Worm (Caenorhabditis elegans): ENCODE data around the gene Y54G2A.28.

The Y54G2A.28 gene

DNA sequence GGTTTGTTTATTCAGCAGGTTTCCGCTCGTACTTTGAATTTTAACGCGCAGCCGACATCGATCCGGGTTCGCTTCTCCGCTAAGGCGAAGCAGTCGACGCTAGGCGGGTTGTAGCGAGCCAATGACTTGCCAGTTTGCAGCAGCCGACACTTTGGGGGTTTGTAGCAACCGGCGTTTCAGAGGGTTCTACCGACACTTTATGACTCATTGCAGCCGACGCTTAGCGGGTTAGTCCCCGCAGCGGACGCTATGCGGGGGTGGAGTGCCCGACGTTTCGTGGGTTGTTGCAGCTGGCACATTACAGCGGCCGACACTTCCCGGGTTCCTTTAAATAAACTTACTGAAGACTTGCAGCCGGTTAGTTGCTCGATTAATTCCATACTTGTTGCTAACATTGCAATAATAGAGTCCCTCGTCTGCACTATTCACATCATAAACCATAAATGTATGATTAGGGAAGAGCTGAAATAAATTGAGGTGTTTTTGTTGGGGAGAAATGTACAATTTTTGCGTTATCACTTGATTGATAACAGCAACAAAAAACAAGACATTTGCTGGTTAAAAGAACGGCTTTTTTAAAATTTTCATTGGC lies 42.7 kb downstream of the Y54G2A.28 start, which contains the start of gene Y54G2A.57:
Gene Y54G2A.57, plus strand, starts transcription at position 542 of the 592 bp plus-strand sequence.
- TF ChIP-seq dox-1 (GFP tag; IDR thresholded peaks at IDR 0.05) (no peak), ztf-25 (GFP tag; IDR thresholded peaks at IDR 0.05) (no peak), cebp-2 (GFP tag; IDR thresholded peaks at IDR 0.05) (no peak), mcd-1 (GFP tag; IDR thresholded peaks at IDR 0.05) (no peak), B0019.2 (GFP tag; conservative IDR thresholded peaks at IDR 0.05) (no peak), snpc-4 (GFP tag; optimal IDR thresholded peaks at IDR 0.05) (no peak), snpc-4 (tag; optimal IDR thresholded peaks at IDR 0.05) (peak in 2 of 4 experiments; percentile 10 to 48), egrh-3 (GFP tag; IDR thresholded peaks at IDR 0.05) (no peak), zfh-2 (GFP tag; conservative IDR thresholded peaks at IDR 0.05) (peak; percentile 55), rpc-1 (optimal IDR thresholded peaks at IDR 0.05) (no peak), rpc-1 (tag; optimal IDR thresholded peaks at IDR 0.05) (no peak), gei-17 (GFP tag; optimal IDR thresholded peaks at IDR 0.05) (no peak)

DNA sequence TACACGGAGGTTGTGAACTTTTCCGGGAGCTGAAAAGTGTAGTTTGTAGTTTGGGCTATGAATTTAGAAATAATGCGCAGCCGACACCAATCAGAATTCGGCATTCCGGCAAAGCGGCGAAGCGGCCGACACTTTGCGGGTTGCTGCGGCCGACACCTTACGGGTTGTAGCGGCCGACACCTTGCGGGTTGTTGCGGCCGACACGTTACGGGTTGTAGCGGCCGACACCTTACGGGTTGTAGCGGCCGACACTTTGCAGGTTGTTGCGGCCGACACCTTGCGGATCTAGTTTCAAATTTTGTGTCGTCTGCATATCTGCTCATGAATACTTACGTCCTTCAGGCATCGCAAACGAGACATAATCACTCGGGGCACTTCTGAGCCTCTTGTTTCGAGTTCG lies 45.3 kb downstream of the Y54G2A.28 start:
- peak; percentile 73; the same call in 1 of the 2 replicates for TF ChIP-seq zfh-2 (GFP tag; conservative IDR thresholded peaks at IDR 0.05)
- no peak for TF ChIP-seq nhr-90 (tag; optimal IDR thresholded peaks at IDR 0.05)
- TF ChIP-seq hsf-1 (GFP tag; IDR thresholded peaks at IDR 0.05): no peak
- 0 out of 2 replicates have a peak, but pooled peaks have one; percentile 60 for TF ChIP-seq ztf-28 (GFP tag; IDR thresholded peaks at IDR 0.05)
- no peak for TF ChIP-seq egl-18 (GFP tag; IDR thresholded peaks at IDR 0.05)
- TF ChIP-seq akir-1 (GFP tag; optimal IDR thresholded peaks at IDR 0.05): no peak
- no peak for TF ChIP-seq B0019.2 (GFP tag; conservative IDR thresholded peaks at IDR 0.05)
- no peak for TF ChIP-seq cebp-1 (GFP tag; IDR thresholded peaks at IDR 0.05)
- no peak for TF ChIP-seq cebp-1 (tag; optimal IDR thresholded peaks at IDR 0.05)
- TF ChIP-seq ztf-26 (tag; optimal IDR thresholded peaks at IDR 0.05): no peak
- TF ChIP-seq lin-40 (tag; optimal IDR thresholded peaks at IDR 0.05): no peak
- no peak for TF ChIP-seq dpl-1 (GFP tag; optimal IDR thresholded peaks at IDR 0.05)
- no peak for TF ChIP-seq F57C9.4 (tag; optimal IDR thresholded peaks at IDR 0.05)
- no peak for TF ChIP-seq snpc-4 (GFP tag; optimal IDR thresholded peaks at IDR 0.05)
- TF ChIP-seq snpc-4 (tag; optimal IDR thresholded peaks at IDR 0.05): peak in 2 of 4 experiments; percentile 13 to 69
- no peak for TF ChIP-seq Y95B8A.8 (GFP tag; IDR thresholded peaks at IDR 0.05)
- TF ChIP-seq D2030.7 (GFP tag; IDR thresholded peaks at IDR 0.05): no peak
- no peak for TF ChIP-seq F33H1.4 (GFP tag; IDR thresholded peaks at IDR 0.05)
- no peak for TF ChIP-seq let-607 (tag; optimal IDR thresholded peaks at IDR 0.05)
- TF ChIP-seq unc-130 (GFP tag; optimal IDR thresholded peaks at IDR 0.05): no peak

DNA sequence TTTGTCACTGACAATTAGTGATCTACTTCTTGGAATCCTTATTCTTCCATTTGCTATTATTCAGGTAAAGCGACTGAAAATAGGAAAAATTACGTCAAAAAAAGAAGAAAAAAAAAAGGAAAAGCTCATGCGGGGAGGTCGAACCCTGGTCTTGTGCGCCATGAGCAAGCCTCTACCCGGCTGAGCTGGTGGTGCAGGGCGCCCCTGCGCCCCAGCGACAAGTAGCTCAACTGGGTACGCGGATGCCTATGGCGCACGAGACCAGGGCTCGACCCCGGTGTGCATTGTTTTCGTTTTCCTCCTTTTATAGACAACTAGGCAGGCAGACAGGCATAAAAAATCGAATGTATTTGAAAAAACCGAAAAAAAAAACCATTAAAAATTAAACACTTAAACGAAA lies 52.0 kb downstream of the Y54G2A.28 start:
- no peak for TF ChIP-seq ets-4 (GFP tag; optimal IDR thresholded peaks at IDR 0.05)
- no peak for TF ChIP-seq bed-2 (GFP tag; IDR thresholded peaks at IDR 0.05)
- peak; percentile 70; the same call in 1 of the 2 replicates for TF ChIP-seq egrh-3 (GFP tag; IDR thresholded peaks at IDR 0.05)
- no peak for TF ChIP-seq rpc-1 (optimal IDR thresholded peaks at IDR 0.05)
- TF ChIP-seq rpc-1 (tag; optimal IDR thresholded peaks at IDR 0.05): peak; percentile 9

DNA sequence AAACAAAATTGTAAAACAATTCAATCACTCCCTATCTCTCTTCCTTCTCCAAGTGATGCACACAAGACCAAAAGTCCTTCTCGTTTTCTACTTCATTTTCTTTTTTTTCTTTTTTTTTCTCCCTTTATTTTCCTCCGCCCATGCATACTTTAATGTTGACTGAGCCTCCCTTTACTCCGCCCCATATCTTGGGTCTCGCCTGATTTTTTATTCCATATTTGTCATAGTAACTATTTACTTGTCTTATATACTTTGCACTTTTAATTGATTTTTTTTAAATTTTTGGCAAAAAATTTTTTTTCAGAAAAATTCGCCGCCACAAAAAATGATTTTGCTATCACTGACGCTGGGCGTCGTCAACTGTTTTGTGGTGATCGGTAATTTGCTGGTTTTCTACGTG lies 52.4 kb downstream of the Y54G2A.28 start, which contains the start of gene ser-6:
Gene ser-6, plus strand, starts transcription at position 301 of the 400 bp plus-strand sequence.
- no peak for TF ChIP-seq mel-28 (tag; optimal IDR thresholded peaks at IDR 0.05; ENCODE audit: borderline replicate concordance)
- no peak for TF ChIP-seq pbrm-1 (GFP tag; IDR thresholded peaks at IDR 0.05)
- no peak for TF ChIP-seq dox-1 (GFP tag; IDR thresholded peaks at IDR 0.05)
- TF ChIP-seq hlh-12 (tag; optimal IDR thresholded peaks at IDR 0.05): no peak
- TF ChIP-seq snpc-1.1 (tag; optimal IDR thresholded peaks at IDR 0.05; ENCODE audit: insufficient read depth): no peak
- TF ChIP-seq ceh-79 (tag; optimal IDR thresholded peaks at IDR 0.05): no peak
- TF ChIP-seq sea-2 (GFP tag; IDR thresholded peaks at IDR 0.05): no peak
- TF ChIP-seq rcor-1 (GFP tag; IDR thresholded peaks at IDR 0.05): no peak
- TF ChIP-seq mxl-1 (tag; optimal IDR thresholded peaks at IDR 0.05): no peak
- TF ChIP-seq ztf-22 (GFP tag; optimal IDR thresholded peaks at IDR 0.05): no peak
- TF ChIP-seq atf-7 (tag; optimal IDR thresholded peaks at IDR 0.05): no peak
- no peak for TF ChIP-seq cebp-2 (GFP tag; IDR thresholded peaks at IDR 0.05)
- no peak for TF ChIP-seq K11D2.4 (GFP tag; IDR thresholded peaks at IDR 0.05)
- no peak for TF ChIP-seq nfya-2 (GFP tag; IDR thresholded peaks at IDR 0.05)
- no peak for TF ChIP-seq rpc-1 (optimal IDR thresholded peaks at IDR 0.05)
- TF ChIP-seq rpc-1 (tag; optimal IDR thresholded peaks at IDR 0.05): no peak
- TF ChIP-seq cebp-1 (GFP tag; IDR thresholded peaks at IDR 0.05): no peak
- TF ChIP-seq cebp-1 (tag; optimal IDR thresholded peaks at IDR 0.05): no peak
- no peak for TF ChIP-seq F52B5.7 (tag; optimal IDR thresholded peaks at IDR 0.05)
- no peak for TF ChIP-seq B0336.3 (GFP tag; IDR thresholded peaks at IDR 0.05)
